Worm (Caenorhabditis elegans): ENCODE data around the gene C33H5.2.

C33H5.2 gene

ce11 chrIV:7775725-7776124 lies 29.1 kb upstream of the C33H5.2 start, which contains the start of gene swd-2.1:
Gene swd-2.1 (plus strand): TSS chrIV:7776025.
- TF ChIP-seq aly-2 (tag; optimal IDR thresholded peaks at IDR 0.05) (no peak), C34F6.9 (tag; optimal IDR thresholded peaks at IDR 0.05) (no peak), alr-1 (tag; optimal IDR thresholded peaks at IDR 0.05) (no peak), F13H6.1 (tag; optimal IDR thresholded peaks at IDR 0.05) (no peak), unc-39 (tag; optimal IDR thresholded peaks at IDR 0.05) (no peak), fos-1 (tag; optimal IDR thresholded peaks at IDR 0.05) (no peak), zag-1 (tag; optimal IDR thresholded peaks at IDR 0.05) (no peak), dmd-4 (tag; optimal IDR thresholded peaks at IDR 0.05) (no peak), sem-4 (tag; optimal IDR thresholded peaks at IDR 0.05) (no peak), ceh-82 (tag; optimal IDR thresholded peaks at IDR 0.05) (no peak), nhr-11 (tag; optimal IDR thresholded peaks at IDR 0.05) (no peak), lin-11 (tag; optimal IDR thresholded peaks at IDR 0.05) (no peak), nhr-10 (tag; optimal IDR thresholded peaks at IDR 0.05) (no peak), lin-13 (GFP tag; optimal IDR thresholded peaks at IDR 0.05) (no peak), nhr-23 (tag; optimal IDR thresholded peaks at IDR 0.05) (no peak), mdl-1 (tag; optimal IDR thresholded peaks at IDR 0.05) (no peak), ceh-16 (tag; optimal IDR thresholded peaks at IDR 0.05) (no peak)

ce11 chrIV:7778865-7779264 lies 26.0 kb upstream of the C33H5.2 start, which contains the start of gene rpap-3:
Gene rpap-3 (minus strand): TSS chrIV:7778965.
- TF ChIP-seq lin-39 (tag; optimal IDR thresholded peaks at IDR 0.05) (no peak), nhr-10 (tag; optimal IDR thresholded peaks at IDR 0.05) (no peak), blmp-1 (tag; optimal IDR thresholded peaks at IDR 0.05; ENCODE audit: insufficient read depth) (no peak), elt-3 (tag; optimal IDR thresholded peaks at IDR 0.05) (no peak), nhr-129 (tag; optimal IDR thresholded peaks at IDR 0.05) (no peak), ama-1 (optimal IDR thresholded peaks at IDR 0.05) (no peak), dmd-4 (tag; optimal IDR thresholded peaks at IDR 0.05) (no peak), unc-39 (tag; optimal IDR thresholded peaks at IDR 0.05) (no peak), nhr-237 (tag; optimal IDR thresholded peaks at IDR 0.05) (no peak), sem-4 (tag; optimal IDR thresholded peaks at IDR 0.05) (no peak)

- peak; percentile 17 for TF ChIP-seq fos-1 (tag; optimal IDR thresholded peaks at IDR 0.05)
- no peak for TF ChIP-seq alr-1 (tag; optimal IDR thresholded peaks at IDR 0.05)
These were observed 22.5 kb upstream of the C33H5.2 start, which contains the start of gene sec-10 for ce11 chrIV:7782292-7782691. Gene sec-10 (minus strand): TSS chrIV:7782499.

- peak; percentile 18 for TF ChIP-seq sma-9 (GFP tag; optimal IDR thresholded peaks at IDR 0.05)
- no peak for TF ChIP-seq sma-9 (tag; optimal IDR thresholded peaks at IDR 0.05)
- peak; percentile 26 for TF ChIP-seq fos-1 (tag; optimal IDR thresholded peaks at IDR 0.05)
- no peak for TF ChIP-seq mdl-1 (tag; optimal IDR thresholded peaks at IDR 0.05)
These were observed 20.9 kb upstream of the C33H5.2 start, which contains the start of gene tag-321 for ce11 chrIV:7783801-7784411. Gene tag-321 (minus strand): TSS chrIV:7783851.

- TF ChIP-seq F13H6.1 (tag; optimal IDR thresholded peaks at IDR 0.05) = peak; percentile 74
- peak; percentile 77 for TF ChIP-seq nhr-25 (tag; optimal IDR thresholded peaks at IDR 0.05)
- peak; percentile 47 for TF ChIP-seq nhr-6 (tag; optimal IDR thresholded peaks at IDR 0.05)
- no peak for TF ChIP-seq nhr-12 (tag; optimal IDR thresholded peaks at IDR 0.05)
- no peak for TF ChIP-seq lin-11 (tag; optimal IDR thresholded peaks at IDR 0.05)
- no peak for TF ChIP-seq alr-1 (tag; optimal IDR thresholded peaks at IDR 0.05)
- TF ChIP-seq ztf-4 (tag; optimal IDR thresholded peaks at IDR 0.05) = peak; percentile 64
- TF ChIP-seq nhr-11 (tag; optimal IDR thresholded peaks at IDR 0.05) = no peak
- TF ChIP-seq ZK546.5 (tag; optimal IDR thresholded peaks at IDR 0.05) = no peak
- no peak for TF ChIP-seq skn-1 (tag; optimal IDR thresholded peaks at IDR 0.05)
- TF ChIP-seq snpc-4 (tag; optimal IDR thresholded peaks at IDR 0.05) = no peak
- TF ChIP-seq unc-39 (tag; optimal IDR thresholded peaks at IDR 0.05) = no peak
- no peak for TF ChIP-seq egl-27 (tag; optimal IDR thresholded peaks at IDR 0.05)
- no peak for TF ChIP-seq nhr-10 (tag; optimal IDR thresholded peaks at IDR 0.05)
- peak; percentile 12 for TF ChIP-seq nhr-77 (tag; optimal IDR thresholded peaks at IDR 0.05)
- TF ChIP-seq unc-62 (GFP tag; optimal IDR thresholded peaks at IDR 0.05) = no peak
- TF ChIP-seq R02D3.7 (tag; optimal IDR thresholded peaks at IDR 0.05) = no peak
- no peak for TF ChIP-seq ceh-16 (tag; optimal IDR thresholded peaks at IDR 0.05)
- peak; percentile 17 for TF ChIP-seq blmp-1 (tag; optimal IDR thresholded peaks at IDR 0.05; ENCODE audit: insufficient read depth)
- TF ChIP-seq crh-2 (tag; optimal IDR thresholded peaks at IDR 0.05) = peak; percentile 81
- no peak for TF ChIP-seq zag-1 (tag; optimal IDR thresholded peaks at IDR 0.05)
- no peak for TF ChIP-seq ama-1 (optimal IDR thresholded peaks at IDR 0.05)
- no peak for TF ChIP-seq lin-39 (tag; optimal IDR thresholded peaks at IDR 0.05)
- peak; percentile 43 for TF ChIP-seq lin-13 (GFP tag; optimal IDR thresholded peaks at IDR 0.05)
- no peak for TF ChIP-seq ceh-82 (tag; optimal IDR thresholded peaks at IDR 0.05)
- no peak for TF ChIP-seq dmd-4 (tag; optimal IDR thresholded peaks at IDR 0.05)
- TF ChIP-seq Y55F3AM.14 (GFP tag; optimal IDR thresholded peaks at IDR 0.05) = no peak
- TF ChIP-seq nhr-23 (tag; optimal IDR thresholded peaks at IDR 0.05) = no peak
- TF ChIP-seq peb-1 (tag; optimal IDR thresholded peaks at IDR 0.05) = no peak
- no peak for TF ChIP-seq ztf-11 (tag; optimal IDR thresholded peaks at IDR 0.05)
- TF ChIP-seq aly-2 (tag; optimal IDR thresholded peaks at IDR 0.05) = no peak
- peak; percentile 48 for TF ChIP-seq fos-1 (tag; optimal IDR thresholded peaks at IDR 0.05)
- TF ChIP-seq mdl-1 (tag; optimal IDR thresholded peaks at IDR 0.05) = no peak
- peak; percentile 54 for TF ChIP-seq sem-4 (tag; optimal IDR thresholded peaks at IDR 0.05)
- no peak for TF ChIP-seq mab-5 (tag; optimal IDR thresholded peaks at IDR 0.05)
These were observed 19.3 kb upstream of the C33H5.2 start, which contains the start of gene tag-322 for ce11 chrIV:7785506-7786065. Gene tag-322 (minus strand): TSS chrIV:7785556.

All from whole organism, L2 larva.